Worm (Caenorhabditis elegans) whole organism, L4 larva: ENCODE results near the gene D1086.12.

Source experiments
- F26F4.8 ChIP-seq: fragments of 200-800 bp; sonication (Bioruptor generic); conservative IDR thresholded peaks from 2 replicates; pipeline ENCODE4 v1.3.6; 2022; ENCODE audit warnings: missing genetic modification characterization, missing compliant biosample characterization
- ceh-82 ChIP-seq: sonication (generic microtip); optimal IDR thresholded peaks from 2 replicates; lab custom pipeline; 2017; ENCODE audit warnings: missing biosample characterization, missing genetic modification characterization
- jun-1 ChIP-seq: fragments of 150-350 bp; optimal IDR thresholded peaks from 2 replicates; lab custom pipeline; 2014; ENCODE audit warnings: missing biosample characterization, missing genetic modification reagents, missing genetic modification characterization
- lin-39 ChIP-seq: fragments of 150-350 bp; optimal IDR thresholded peaks from 2 replicates; lab custom pipeline; 2014; ENCODE audit warnings: missing biosample characterization, missing genetic modification reagents, missing genetic modification characterization
- lir-3 ChIP-seq: sonication (generic microtip); optimal IDR thresholded peaks from 2 replicates; lab custom pipeline; 2016; ENCODE audit warnings: mild to moderate bottlenecking, missing genetic modification characterization, missing compliant biosample characterization
- mdl-1 ChIP-seq, 2 experiments: fragments of 150-350 bp in 1 of 2; sonication (generic microtip) in 1 of 2; optimal IDR thresholded peaks; 2 replicates each; lab custom pipeline; 2014 to 2017; ENCODE audit warnings: missing biosample characterization in 2 of 2, missing genetic modification characterization in 2 of 2
- unc-39 ChIP-seq: sonication (generic microtip); optimal IDR thresholded peaks from 2 replicates; lab custom pipeline; 2017; ENCODE audit warnings: missing biosample characterization, missing genetic modification characterization
- unc-62 ChIP-seq, 3 experiments: fragments of 150-350 bp in 1 of 3; sonication (generic microtip); optimal IDR thresholded peaks in 2 of 3; peaks in 1 of 3; 1 replicate in 1 of 3; 2 replicates in 2 of 3; lab custom pipeline; 2014 to 2017; ENCODE audit warnings: missing biosample characterization in 3 of 3, missing genetic modification characterization in 3 of 3, missing genetic modification reagents in 3 of 3, missing genotype in 1 of 3

- no peak for TF ChIP-seq F26F4.8 (GFP tag; lab: Robert Waterston, UW)
- no peak for TF ChIP-seq ceh-82 (tag; lab: Kevin White, UChicago)
- TF ChIP-seq lin-39 (tag; lab: Kevin White, UChicago) = no peak
- no peak for TF ChIP-seq lir-3 (tag; lab: Kevin White, UChicago)
- no peak for TF ChIP-seq unc-62 (GFP tag; optimal IDR thresholded peaks at IDR 0.05 in 1 of 2; lab: Kevin White, UChicago)
- TF ChIP-seq unc-62 (tag; optimal IDR thresholded peaks at IDR 0.05; lab: Kevin White, UChicago) = no peak
- TF ChIP-seq mdl-1 (tag; optimal IDR thresholded peaks at IDR 0.05; lab: Kevin White, UChicago) = no peak
- no peak for TF ChIP-seq unc-39 (tag; lab: Kevin White, UChicago)
- no peak for TF ChIP-seq jun-1 (tag; lab: Kevin White, UChicago)
Observed at ce11 chrV:14092403-14092802, 8.6 kb upstream of the D1086.12 start, which contains the start of gene D1086.3.
